Fruit fly (Drosophila melanogaster): Measurements from ENCODE around the gene kmr.

DNA sequence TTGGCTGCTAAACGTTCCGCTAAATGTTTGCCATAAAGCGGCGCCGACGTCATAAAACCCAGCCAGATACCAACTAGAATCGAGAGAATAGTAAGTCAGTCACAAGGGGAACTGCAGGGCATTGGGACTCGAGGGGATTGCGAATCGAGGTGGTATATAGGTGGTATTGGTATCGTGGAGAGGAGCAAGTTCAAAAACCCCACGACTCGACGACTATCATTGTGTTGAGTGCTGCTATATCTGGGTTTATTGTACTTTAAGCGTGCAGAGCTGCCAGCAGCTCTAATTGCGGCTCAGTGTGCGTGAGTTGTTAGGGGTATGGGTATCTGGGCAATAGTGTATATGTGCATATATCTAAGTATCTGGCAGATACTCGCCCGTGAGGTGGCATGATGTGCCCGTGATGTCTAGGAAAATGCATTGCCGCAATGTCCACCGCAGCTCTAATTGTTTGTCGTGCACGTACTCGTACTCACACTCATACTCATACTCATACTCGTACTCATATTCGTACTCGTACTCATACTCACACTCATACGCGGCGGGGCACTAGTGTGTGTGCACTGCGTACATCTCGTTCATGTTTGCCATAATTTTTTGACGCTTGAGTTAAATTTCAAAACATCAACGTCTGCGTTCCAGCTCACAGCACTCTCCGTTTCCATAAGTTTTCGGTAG is 91.2 kb downstream of the kmr start:
- no peak for TF ChIP-seq pan (optimal IDR thresholded peaks at IDR 0.05)
- TF ChIP-seq Dll (optimal IDR thresholded peaks at IDR 0.05), result no peak
- no peak for TF ChIP-seq CG8478 (optimal IDR thresholded peaks at IDR 0.05)
- no peak for TF ChIP-seq psq (optimal IDR thresholded peaks at IDR 0.05)
- peak in 1 of 2 experiments; percentile 93 for TF ChIP-seq EcR (GFP tag; optimal IDR thresholded peaks at IDR 0.05)
- no peak for TF ChIP-seq usp (GFP tag; optimal IDR thresholded peaks at IDR 0.05)
